Fruit fly (Drosophila melanogaster): Measurements from ENCODE around the gene CG7126.

CG7126 gene

dm6 chr3R:18314824-18315690, 12.4 kb upstream of the CG7126 start (continued):
- TF ChIP-seq Rfx (GFP tag; IDR thresholded peaks at IDR 0.05), result peak; percentile 67
- TF ChIP-seq zfh2 (GFP tag; optimal IDR thresholded peaks at IDR 0.05), result peak; percentile 41
- no peak for TF ChIP-seq CG6791 (GFP tag; IDR thresholded peaks at IDR 0.05; ENCODE audit: partially characterized antibody)
- TF ChIP-seq CG14441 (GFP tag; IDR thresholded peaks at IDR 0.05), result peak; percentile 46; the same call in 1 of the 2 replicates
- TF ChIP-seq hbn (GFP tag; IDR thresholded peaks at IDR 0.05; ENCODE audit: partially characterized antibody), result no peak
- TF ChIP-seq MESR4 (GFP tag; optimal IDR thresholded peaks at IDR 0.05), result no peak
- TF ChIP-seq ewg (GFP tag; optimal IDR thresholded peaks at IDR 0.05), result no peak
- no peak for TF ChIP-seq CG2875 (GFP tag; optimal IDR thresholded peaks at IDR 0.05)
- no peak for TF ChIP-seq shn (GFP tag; optimal IDR thresholded peaks at IDR 0.05)
- peak; percentile 22; the same call in 1 of the 2 replicates for TF ChIP-seq seq (GFP tag; IDR thresholded peaks at IDR 0.05)
- TF ChIP-seq kni (GFP tag; optimal IDR thresholded peaks at IDR 0.05), result no peak
- no peak for TF ChIP-seq CG14860 (GFP tag; IDR thresholded peaks at IDR 0.05; ENCODE audit: partially characterized antibody)
- TF ChIP-seq Dref (GFP tag; IDR thresholded peaks at IDR 0.05), result no peak
- no peak for TF ChIP-seq cas (GFP tag; IDR thresholded peaks at IDR 0.05)
- peak; percentile 58 for TF ChIP-seq lab (GFP tag; optimal IDR thresholded peaks at IDR 0.05)
- no peak for TF ChIP-seq sr (GFP tag; IDR thresholded peaks at IDR 0.05)
- TF ChIP-seq Nf-YA (GFP tag; IDR thresholded peaks at IDR 0.05), result no peak
- TF ChIP-seq gt (GFP tag; IDR thresholded peaks at IDR 0.05), result no peak
- TF ChIP-seq Eip74EF (GFP tag; optimal IDR thresholded peaks at IDR 0.05), result no peak
- no peak for TF ChIP-seq dimm (GFP tag; IDR thresholded peaks at IDR 0.05)
- no peak for TF ChIP-seq CG4707 (GFP tag; optimal IDR thresholded peaks at IDR 0.05)
- TF ChIP-seq org-1 (GFP tag; optimal IDR thresholded peaks at IDR 0.05), result no peak
- no peak for TF ChIP-seq CG9797 (GFP tag; optimal IDR thresholded peaks at IDR 0.05)
- TF ChIP-seq p53 (GFP tag; optimal IDR thresholded peaks at IDR 0.05), result no peak
- no peak for TF ChIP-seq CG17359 (tag; optimal IDR thresholded peaks at IDR 0.05)
- TF ChIP-seq onecut (GFP tag; IDR thresholded peaks at IDR 0.05), result no peak
- TF ChIP-seq eve (GFP tag; optimal IDR thresholded peaks at IDR 0.05), result no peak
- TF ChIP-seq CG8478 (optimal IDR thresholded peaks at IDR 0.05), result no peak
- no peak for TF ChIP-seq Dad (GFP tag; optimal IDR thresholded peaks at IDR 0.05)
- peak; percentile 43; the same call in 1 of the 3 replicates for TF ChIP-seq Dbx (GFP tag; IDR thresholded peaks at IDR 0.05)
- no peak; the same call in 1 of the 2 replicates for TF ChIP-seq Adf1 (GFP tag; IDR thresholded peaks at IDR 0.05)
- no peak for TF ChIP-seq CG11723 (GFP tag; optimal IDR thresholded peaks at IDR 0.05)
- TF ChIP-seq CG16813 (GFP tag; IDR thresholded peaks at IDR 0.05; ENCODE audit: partially characterized antibody), result no peak
- TF ChIP-seq CG6654 (GFP tag; optimal IDR thresholded peaks at IDR 0.05), result no peak
- TF ChIP-seq tap (tag; optimal IDR thresholded peaks at IDR 0.05), result no peak
- no peak for TF ChIP-seq fu2 (GFP tag; optimal IDR thresholded peaks at IDR 0.05)
- TF ChIP-seq CG13894 (tag; optimal IDR thresholded peaks at IDR 0.05), result peak; percentile 2
- no peak for TF ChIP-seq ro (GFP tag; IDR thresholded peaks at IDR 0.05)
- no peak for TF ChIP-seq Nf-YC (tag; optimal IDR thresholded peaks at IDR 0.05)
- TF ChIP-seq Nf-YB (GFP tag; optimal IDR thresholded peaks at IDR 0.05), result no peak
- TF ChIP-seq ATbp (GFP tag; optimal IDR thresholded peaks at IDR 0.05), result no peak
- no peak for TF ChIP-seq Spps (tag; optimal IDR thresholded peaks at IDR 0.05)
- TF ChIP-seq so (GFP tag; IDR thresholded peaks at IDR 0.05), result 0 out of 3 replicates have a peak, but pooled peaks have one; percentile 53
- no peak for TF ChIP-seq Deaf1 (tag; optimal IDR thresholded peaks at IDR 0.05)
- TF ChIP-seq CG6175 (GFP tag; IDR thresholded peaks at IDR 0.05), result no peak
- no peak for TF ChIP-seq Kr (GFP tag; optimal IDR thresholded peaks at IDR 0.05)
- no peak for TF ChIP-seq btn (GFP tag; optimal IDR thresholded peaks at IDR 0.05)
- TF ChIP-seq wdn (GFP tag; IDR thresholded peaks at IDR 0.05), result no peak
- TF ChIP-seq CG13624 (GFP tag; optimal IDR thresholded peaks at IDR 0.05), result peak; percentile 40
- no peak for TF ChIP-seq tio (GFP tag; optimal IDR thresholded peaks at IDR 0.05)
